Worm (Caenorhabditis elegans): Measurements from ENCODE around the gene R05A10.1.

DNA sequence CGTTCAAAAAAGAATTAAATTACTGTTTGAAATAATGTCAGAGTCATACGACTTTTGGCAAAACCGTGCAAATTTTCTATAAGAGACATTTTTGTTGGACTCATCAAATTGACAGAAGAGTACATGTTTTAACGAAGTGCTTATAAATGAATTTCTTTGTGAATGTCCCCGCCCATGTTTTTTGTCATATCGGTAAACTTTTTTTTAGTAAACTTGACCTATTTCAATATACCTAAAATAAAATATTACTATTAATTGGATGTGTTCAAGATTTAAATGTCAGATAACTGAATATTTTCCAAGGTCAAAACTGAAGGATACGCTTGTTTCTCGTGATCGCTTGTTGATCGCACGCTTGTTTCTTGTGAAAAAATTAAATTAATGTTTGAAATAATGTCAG lies 24.1 kb upstream of the R05A10.1 start, which contains the start of gene R05A10.8:
- no peak for TF ChIP-seq unc-120 (tag; optimal IDR thresholded peaks at IDR 0.05; ENCODE audit: poor library complexity, severe bottlenecking)
- TF ChIP-seq elt-1 (tag; optimal IDR thresholded peaks at IDR 0.05; ENCODE audit: borderline replicate concordance, insufficient read depth), result no peak
- TF ChIP-seq lsy-2 (tag; optimal IDR thresholded peaks at IDR 0.05), result no peak
- no peak for TF ChIP-seq nhr-12 (tag; optimal IDR thresholded peaks at IDR 0.05)
- TF ChIP-seq sem-2 (GFP tag; optimal IDR thresholded peaks at IDR 0.05), result no peak
- no peak for TF ChIP-seq ces-1 (GFP tag; optimal IDR thresholded peaks at IDR 0.05)
- no peak for TF ChIP-seq pha-4 (tag; optimal IDR thresholded peaks at IDR 0.05)
- TF ChIP-seq nhr-76 (tag; optimal IDR thresholded peaks at IDR 0.05), result no peak
- TF ChIP-seq blmp-1 (tag; optimal IDR thresholded peaks at IDR 0.05), result no peak
- no peak for TF ChIP-seq mep-1 (tag; optimal IDR thresholded peaks at IDR 0.05)
